Fruit fly (Drosophila melanogaster): ENCODE data around the gene Septin2.

Septin2 gene

dm6 chr3R:20558106-20558489, 30.1 kb downstream of the Septin2 start:
- TF ChIP-seq Met (GFP tag; optimal IDR thresholded peaks at IDR 0.05) (peak; percentile 6), esn (GFP tag; optimal IDR thresholded peaks at IDR 0.05) (peak; percentile 10), svp (GFP tag) (peak; percentile 71), Eip93F (GFP tag; optimal IDR thresholded peaks at IDR 0.05) (no peak), salr (GFP tag; optimal IDR thresholded peaks at IDR 0.05) (peak in 1 of 2 experiments; percentile 3), CG8319 (GFP tag; optimal IDR thresholded peaks at IDR 0.05) (no peak), spab (GFP tag; optimal IDR thresholded peaks at IDR 0.05) (no peak), Eip78C (GFP tag) (no peak), Eip75B (GFP tag; optimal IDR thresholded peaks at IDR 0.05) (no peak), Ets21C (GFP tag; optimal IDR thresholded peaks at IDR 0.05) (no peak), vri (GFP tag; optimal IDR thresholded peaks at IDR 0.05) (no peak), CG10631 (GFP tag; optimal IDR thresholded peaks at IDR 0.05) (peak; percentile 9), CG6792 (GFP tag; optimal IDR thresholded peaks at IDR 0.05) (no peak)

- TF ChIP-seq CG6792 (GFP tag; optimal IDR thresholded peaks at IDR 0.05) (no peak), Blimp-1 (GFP tag; optimal IDR thresholded peaks at IDR 0.05) (peak; percentile 12), CG11762 (GFP tag; optimal IDR thresholded peaks at IDR 0.05; ENCODE audit: insufficient read depth) (peak; percentile 9), Ets96B (tag; optimal IDR thresholded peaks at IDR 0.05) (no peak), CG11294 (GFP tag; IDR thresholded peaks at IDR 0.05) (peak; percentile 36; the same call in 1 of the 2 replicates), Hr39 (GFP tag; optimal IDR thresholded peaks at IDR 0.05) (peak; percentile 60), esn (GFP tag; optimal IDR thresholded peaks at IDR 0.05) (peak; percentile 56), Sox102F (GFP tag; optimal IDR thresholded peaks at IDR 0.05) (peak; percentile 34), Eip93F (GFP tag; optimal IDR thresholded peaks at IDR 0.05) (peak; percentile 45), CG34406 (GFP tag; optimal IDR thresholded peaks at IDR 0.05) (peak; percentile 43), CG15336 (GFP tag; IDR thresholded peaks at IDR 0.05) (no peak), topi (GFP tag; optimal IDR thresholded peaks at IDR 0.05) (peak; percentile 32), eg (GFP tag; IDR thresholded peaks at IDR 0.05) (peak; percentile 72), Lpt (GFP tag; optimal IDR thresholded peaks at IDR 0.05) (no peak), dsx (GFP tag; optimal IDR thresholded peaks at IDR 0.05; ENCODE audit: poor library complexity, severe bottlenecking) (no peak), cyc (GFP tag; optimal IDR thresholded peaks at IDR 0.05) (peak; percentile 69), OdsH (GFP tag; optimal IDR thresholded peaks at IDR 0.05) (peak; percentile 69), CG3032 (tag; optimal IDR thresholded peaks at IDR 0.05) (peak; percentile 55), CG32006 (GFP tag; optimal IDR thresholded peaks at IDR 0.05) (peak; percentile 65), Gug (GFP tag; IDR thresholded peaks at IDR 0.05) (no peak), Hr38 (GFP tag; optimal IDR thresholded peaks at IDR 0.05) (no peak), dac (GFP tag; optimal IDR thresholded peaks at IDR 0.05) (peak; percentile 16), CG4318 (GFP tag; optimal IDR thresholded peaks at IDR 0.05) (peak; percentile 56), Hr4 (GFP tag; optimal IDR thresholded peaks at IDR 0.05) (peak; percentile 68), Eip75B (GFP tag; optimal IDR thresholded peaks at IDR 0.05) (peak; percentile 32), net (GFP tag; optimal IDR thresholded peaks at IDR 0.05) (peak; percentile 46), Sox14 (GFP tag; optimal IDR thresholded peaks at IDR 0.05) (peak; percentile 81), CG8119 (GFP tag; IDR thresholded peaks at IDR 0.05) (0 out of 3 replicates have a peak, but pooled peaks have one; percentile 27), Met (GFP tag; optimal IDR thresholded peaks at IDR 0.05) (peak; percentile 56), fd85E (GFP tag; optimal IDR thresholded peaks at IDR 0.05) (no peak), CG16779 (tag; optimal IDR thresholded peaks at IDR 0.05) (no peak), acj6 (GFP tag; optimal IDR thresholded peaks at IDR 0.05) (peak; percentile 21), CG6276 (GFP tag; optimal IDR thresholded peaks at IDR 0.05) (no peak), Sox15 (GFP tag; optimal IDR thresholded peaks at IDR 0.05) (peak; percentile 46), pdm3 (GFP tag; optimal IDR thresholded peaks at IDR 0.05) (peak; percentile 52), CG10669 (GFP tag; optimal IDR thresholded peaks at IDR 0.05) (peak; percentile 20), fkh (GFP tag; optimal IDR thresholded peaks at IDR 0.05) (peak; percentile 29), ss (GFP tag; optimal IDR thresholded peaks at IDR 0.05) (peak; percentile 34 to 37), CG10631 (GFP tag; optimal IDR thresholded peaks at IDR 0.05) (peak; percentile 72), Smox (GFP tag; optimal IDR thresholded peaks at IDR 0.05) (peak; percentile 51), CG31627 (GFP tag; optimal IDR thresholded peaks at IDR 0.05) (peak; percentile 74), CG8632 (GFP tag; optimal IDR thresholded peaks at IDR 0.05) (peak; percentile 18)
Observed at dm6 chr3R:20557415-20558105, 30.6 kb downstream of the Septin2 start, which contains the start of the genes DPCoAC and CG5180. TSS of gene DPCoAC (minus strand) at chr3R:20557667. TSS of gene CG5180 (plus strand) at chr3R:20557930.
